Worm (Caenorhabditis elegans) whole organism, L2 larva: Measurements from ENCODE around the gene rnp-9.

Experiments used
- ZK546.5 ChIP-seq: sonication (generic microtip); optimal IDR thresholded peaks from 2 replicates; lab custom pipeline; 2017; ENCODE audit warnings: missing biosample characterization, missing genetic modification characterization
- alr-1 ChIP-seq: fragments of 150-350 bp; optimal IDR thresholded peaks from 2 replicates; lab custom pipeline; 2014; ENCODE audit warnings: missing biosample characterization, missing genetic modification characterization
- ama-1 ChIP-seq: fragments of 150-350 bp; optimal IDR thresholded peaks from 2 replicates; lab custom pipeline; 2018; ENCODE audit warnings: inconsistent platforms
- blmp-1 ChIP-seq: sonication (generic microtip); optimal IDR thresholded peaks from 2 replicates; lab custom pipeline; 2017; ENCODE audit warnings: missing genetic modification characterization, mild to moderate bottlenecking, missing compliant biosample characterization, antibody characterized with exemption, moderate library complexity; ENCODE audit not compliant: insufficient read depth
- nhr-10 ChIP-seq: sonication (generic microtip); optimal IDR thresholded peaks from 2 replicates; lab custom pipeline; 2017; ENCODE audit warnings: missing biosample characterization, missing genetic modification characterization
- nhr-237 ChIP-seq: fragments of 150-350 bp; optimal IDR thresholded peaks from 2 replicates; lab custom pipeline; 2014; ENCODE audit warnings: missing biosample characterization, missing genetic modification characterization
- nhr-77 ChIP-seq: fragments of 150-350 bp; optimal IDR thresholded peaks from 2 replicates; lab custom pipeline; 2014; ENCODE audit warnings: missing biosample characterization, missing genetic modification characterization
- skn-1 ChIP-seq: sonication (generic microtip); optimal IDR thresholded peaks from 2 replicates; lab custom pipeline; 2017; ENCODE audit warnings: missing biosample characterization, missing genetic modification characterization

- no peak for TF ChIP-seq skn-1 (tag; lab: Kevin White, UChicago)
- no peak for TF ChIP-seq blmp-1 (tag; lab: Kevin White, UChicago)
- no peak for TF ChIP-seq nhr-10 (tag; lab: Kevin White, UChicago)
- no peak for TF ChIP-seq ZK546.5 (tag; lab: Kevin White, UChicago)
- TF ChIP-seq nhr-237 (tag; lab: Kevin White, UChicago) = no peak
- no peak for TF ChIP-seq alr-1 (tag; lab: Kevin White, UChicago)
- no peak for TF ChIP-seq ama-1
- TF ChIP-seq nhr-77 (tag; lab: Kevin White, UChicago) = no peak
These were observed 17.6 kb downstream of the rnp-9 start for ce11 chrX:10184708-10185107.
